Fruit fly (Drosophila melanogaster): ENCODE data around the gene CG33159.

Gene CG33159

DNA sequence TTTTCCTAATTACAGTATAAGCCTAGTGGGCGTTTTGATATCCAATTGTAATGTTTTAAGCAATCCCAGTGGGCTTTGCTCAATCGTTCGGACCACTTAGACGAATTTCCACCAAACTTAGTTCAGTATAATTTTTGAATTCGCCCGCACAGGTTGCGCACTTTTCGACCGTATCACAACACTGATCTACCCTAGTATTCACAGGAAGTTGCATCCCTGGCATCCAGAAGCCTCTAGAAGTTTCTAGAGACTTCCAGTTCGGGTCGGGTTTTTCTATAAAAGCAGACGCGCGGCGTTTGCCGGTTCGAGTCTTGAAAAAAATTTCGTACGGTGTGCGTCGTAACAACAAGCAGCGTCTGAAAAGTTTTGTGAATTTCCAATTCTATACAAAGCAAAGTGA, 11.3 kb downstream of the CG33159 start, which contains the start of gene Hsp83 (continued):
- TF ChIP-seq CG7745 (tag; optimal IDR thresholded peaks at IDR 0.05) = peak; percentile 80
- peak; percentile 97 for TF ChIP-seq CG13894 (tag; optimal IDR thresholded peaks at IDR 0.05)
- peak; percentile 89 for TF ChIP-seq maf-S (GFP tag; optimal IDR thresholded peaks at IDR 0.05)
- peak; percentile 78; the same call in 1 of the 2 replicates for TF ChIP-seq toy (GFP tag; IDR thresholded peaks at IDR 0.05)
- TF ChIP-seq HLH4C (GFP tag; IDR thresholded peaks at IDR 0.05; ENCODE audit: partially characterized antibody) = no peak
- no peak; the same call in 1 of the 3 replicates for TF ChIP-seq CG34224 (GFP tag; IDR thresholded peaks at IDR 0.05; ENCODE audit: partially characterized antibody)
- TF ChIP-seq kay (GFP tag; optimal IDR thresholded peaks at IDR 0.05) = peak; percentile 63
- TF ChIP-seq CG17361 (GFP tag; IDR thresholded peaks at IDR 0.05) = peak; percentile 81
- peak; percentile 97 for TF ChIP-seq CG6683 (GFP tag; optimal IDR thresholded peaks at IDR 0.05)
- TF ChIP-seq danr (GFP tag; IDR thresholded peaks at IDR 0.05) = peak; percentile 63
- TF ChIP-seq sug (tag; optimal IDR thresholded peaks at IDR 0.05) = peak; percentile 92
- TF ChIP-seq stc (GFP tag; IDR thresholded peaks at IDR 0.05) = peak; percentile 96
- TF ChIP-seq Hr3 (GFP tag; optimal IDR thresholded peaks at IDR 0.05) = peak; percentile 73
- TF ChIP-seq H2.0 (GFP tag; IDR thresholded peaks at IDR 0.05) = peak; percentile 87
- TF ChIP-seq pros (GFP tag; optimal IDR thresholded peaks at IDR 0.05) = peak; percentile 82
- TF ChIP-seq CG2116 (GFP tag; optimal IDR thresholded peaks at IDR 0.05) = peak; percentile 89
- TF ChIP-seq CG6272 (GFP tag; IDR thresholded peaks at IDR 0.05) = peak; percentile 56
- peak; percentile 99 for TF ChIP-seq B-H2 (GFP tag; optimal IDR thresholded peaks at IDR 0.05)
- peak; percentile 94 for TF ChIP-seq Dp (GFP tag; optimal IDR thresholded peaks at IDR 0.05)
- peak; percentile 87 for TF ChIP-seq CG2712 (tag; optimal IDR thresholded peaks at IDR 0.05)
- peak; percentile 71 for TF ChIP-seq Taf1 (GFP tag; IDR thresholded peaks at IDR 0.05)
- peak; percentile 90 for TF ChIP-seq CG16863 (GFP tag; optimal IDR thresholded peaks at IDR 0.05)
- peak; percentile 95 for TF ChIP-seq CG11398 (GFP tag; optimal IDR thresholded peaks at IDR 0.05)
- no peak for TF ChIP-seq CG15073 (GFP tag; optimal IDR thresholded peaks at IDR 0.05)
- peak; percentile 95 for TF ChIP-seq CG33557 (GFP tag; optimal IDR thresholded peaks at IDR 0.05)
- peak in 1 of 3 experiments; percentile 84 for TF ChIP-seq Stat92E (GFP tag; optimal IDR thresholded peaks at IDR 0.05)
- TF ChIP-seq Asciz (GFP tag; optimal IDR thresholded peaks at IDR 0.05) = peak; percentile 97
- TF ChIP-seq CkIIα-i1 (GFP tag; IDR thresholded peaks at IDR 0.05) = peak; percentile 26; the same call in 1 of the 2 replicates
- TF ChIP-seq CG14710 (tag; optimal IDR thresholded peaks at IDR 0.05) = peak; percentile 83
- peak; percentile 94 for TF ChIP-seq Sox100B (GFP tag; optimal IDR thresholded peaks at IDR 0.05)
- peak; percentile 92 for TF ChIP-seq pfk (GFP tag; optimal IDR thresholded peaks at IDR 0.05)
- TF ChIP-seq CG15601 (tag; optimal IDR thresholded peaks at IDR 0.05) = peak; percentile 93
- TF ChIP-seq CG14667 (GFP tag; IDR thresholded peaks at IDR 0.05) = peak; percentile 31; the same call in 1 of the 2 replicates
- peak; percentile 92 for TF ChIP-seq gcm2 (GFP tag; optimal IDR thresholded peaks at IDR 0.05)
- peak; percentile 55; the same call in 1 of the 2 replicates for TF ChIP-seq MBD-R2 (GFP tag; IDR thresholded peaks at IDR 0.05)
- no peak; the same call in 2 of the 3 replicates for TF ChIP-seq zen2 (GFP tag; IDR thresholded peaks at IDR 0.05; ENCODE audit: partially characterized antibody)
- TF ChIP-seq dimm (GFP tag; IDR thresholded peaks at IDR 0.05) = peak; percentile 75
- TF ChIP-seq Ptx1 (GFP tag; IDR thresholded peaks at IDR 0.05) = peak; percentile 73
- TF ChIP-seq CG43689 (GFP tag; IDR thresholded peaks at IDR 0.05) = peak; percentile 80
- no peak for TF ChIP-seq Sin3A (optimal IDR thresholded peaks at IDR 0.05)
- TF ChIP-seq gfzf (GFP tag; optimal IDR thresholded peaks at IDR 0.05) = peak; percentile 23
- peak; percentile 100 for TF ChIP-seq mirr (GFP tag; optimal IDR thresholded peaks at IDR 0.05)
- TF ChIP-seq Mrtf (GFP tag; IDR thresholded peaks at IDR 0.05) = peak; percentile 78; the same call in 2 of the 3 replicates
- peak; percentile 90 for TF ChIP-seq emc (GFP tag; optimal IDR thresholded peaks at IDR 0.05)
- peak; percentile 83 for TF ChIP-seq CG18262 (tag; optimal IDR thresholded peaks at IDR 0.05)
- TF ChIP-seq zfh2 (GFP tag; optimal IDR thresholded peaks at IDR 0.05) = peak; percentile 81
- TF ChIP-seq vnd (GFP tag; IDR thresholded peaks at IDR 0.05; ENCODE audit: partially characterized antibody) = no peak
- TF ChIP-seq ase (GFP tag; IDR thresholded peaks at IDR 0.05) = peak; percentile 83
- peak; percentile 93 for TF ChIP-seq CG14965 (GFP tag; optimal IDR thresholded peaks at IDR 0.05; ENCODE audit: borderline replicate concordance)
- peak; percentile 92 for TF ChIP-seq CG1024 (GFP tag; IDR thresholded peaks at IDR 0.05)
